Worm (Caenorhabditis elegans): Measurements from ENCODE around the gene smi-1.

Gene smi-1

ce11 chrIII:1926456-1926855, 48.3 kb downstream of the smi-1 start (continued):
- no peak for TF ChIP-seq ZK546.5 (tag; optimal IDR thresholded peaks at IDR 0.05)
- TF ChIP-seq F44E2.7 (GFP tag; IDR thresholded peaks at IDR 0.05): no peak
- peak; percentile 88 for TF ChIP-seq lin-29 (GFP tag; IDR thresholded peaks at IDR 0.05)
- peak; percentile 92 for TF ChIP-seq gei-8 (GFP tag; optimal IDR thresholded peaks at IDR 0.05)
- TF ChIP-seq dmd-9 (GFP tag; IDR thresholded peaks at IDR 0.05): peak; percentile 4; the same call in 1 of the 2 replicates
- no peak for TF ChIP-seq daf-19 (GFP tag; conservative IDR thresholded peaks at IDR 0.05)
- no peak for TF ChIP-seq ztf-11 (tag; optimal IDR thresholded peaks at IDR 0.05)
- peak; percentile 51 for TF ChIP-seq nhr-6 (tag; optimal IDR thresholded peaks at IDR 0.05)
- TF ChIP-seq fkh-10 (GFP tag; optimal IDR thresholded peaks at IDR 0.05): peak; percentile 56
- peak; percentile 15 for TF ChIP-seq ceh-32 (tag; optimal IDR thresholded peaks at IDR 0.05; ENCODE audit: poor library complexity)
- TF ChIP-seq Y105C5A.15 (GFP tag; IDR thresholded peaks at IDR 0.05): no peak
- peak; percentile 48 for TF ChIP-seq fos-1 (tag; optimal IDR thresholded peaks at IDR 0.05)
- TF ChIP-seq spr-1 (tag; optimal IDR thresholded peaks at IDR 0.05): peak; percentile 19
- TF ChIP-seq zfp-3 (GFP tag; conservative IDR thresholded peaks at IDR 0.05): peak; percentile 77
- no peak for TF ChIP-seq snpc-4 (tag; optimal IDR thresholded peaks at IDR 0.05)
- TF ChIP-seq F10B5.3 (tag; optimal IDR thresholded peaks at IDR 0.05): no peak
- no peak for TF ChIP-seq nhr-111 (GFP tag; optimal IDR thresholded peaks at IDR 0.05)
- TF ChIP-seq zip-11 (GFP tag; IDR thresholded peaks at IDR 0.05): no peak
- TF ChIP-seq mep-1 (tag; optimal IDR thresholded peaks at IDR 0.05): peak; percentile 88
- TF ChIP-seq mdl-1 (tag; optimal IDR thresholded peaks at IDR 0.05): peak; percentile 81 to 90
- TF ChIP-seq tra-1 (GFP tag; IDR thresholded peaks at IDR 0.05): peak; percentile 96
- peak; percentile 47; the same call in 1 of the 2 replicates for TF ChIP-seq php-3 (GFP tag; IDR thresholded peaks at IDR 0.05)
- peak; percentile 43 for TF ChIP-seq duxl-1 (tag; optimal IDR thresholded peaks at IDR 0.05; ENCODE audit: poor library complexity)
- TF ChIP-seq unc-39 (tag; optimal IDR thresholded peaks at IDR 0.05): no peak
- TF ChIP-seq T20F7.1 (GFP tag; optimal IDR thresholded peaks at IDR 0.05): no peak
- TF ChIP-seq lir-3 (tag; optimal IDR thresholded peaks at IDR 0.05): no peak
- peak; percentile 76 for TF ChIP-seq ama-1 (optimal IDR thresholded peaks at IDR 0.05)
- peak; percentile 73 for TF ChIP-seq F37D6.2 (tag; optimal IDR thresholded peaks at IDR 0.05)
- peak; percentile 79 for TF ChIP-seq egl-43 (GFP tag; IDR thresholded peaks at IDR 0.05)
- peak; percentile 91 for TF ChIP-seq saeg-2 (GFP tag; IDR thresholded peaks at IDR 0.05)
- peak; percentile 76 for TF ChIP-seq nhr-77 (tag; optimal IDR thresholded peaks at IDR 0.05)
- TF ChIP-seq daf-12 (tag; optimal IDR thresholded peaks at IDR 0.05): no peak
- no peak for TF ChIP-seq F49E8.2 (tag; optimal IDR thresholded peaks at IDR 0.05; ENCODE audit: borderline replicate concordance)
- TF ChIP-seq lsy-2 (tag; optimal IDR thresholded peaks at IDR 0.05): peak; percentile 68 to 88
- no peak for TF ChIP-seq zip-2 (tag; optimal IDR thresholded peaks at IDR 0.05)
- no peak for TF ChIP-seq R02D3.7 (tag; optimal IDR thresholded peaks at IDR 0.05)
- peak; percentile 97 for TF ChIP-seq aha-1 (tag)
- TF ChIP-seq arid-1 (GFP tag; conservative IDR thresholded peaks at IDR 0.05): peak; percentile 72
- no peak for TF ChIP-seq nhr-41 (GFP tag; IDR thresholded peaks at IDR 0.05)
- TF ChIP-seq unc-62 (GFP tag; optimal IDR thresholded peaks at IDR 0.05 in 1 of 2): peak in 1 of 2 experiments; percentile 98
- no peak for TF ChIP-seq unc-62 (tag; optimal IDR thresholded peaks at IDR 0.05)
- 0 out of 4 replicates have a peak, but pooled peaks of 1 of the 2 experiments have one; percentile 38 for TF ChIP-seq madf-5 (GFP tag; IDR thresholded peaks at IDR 0.05)
- peak; percentile 100 for TF ChIP-seq dmd-6 (GFP tag; IDR thresholded peaks at IDR 0.05)
- TF ChIP-seq Y48G9A.11 (GFP tag; IDR thresholded peaks at IDR 0.05): no peak
- peak; percentile 32 for TF ChIP-seq dpl-1 (GFP tag; optimal IDR thresholded peaks at IDR 0.05)
- peak; percentile 90 for TF ChIP-seq hlh-30 (tag; optimal IDR thresholded peaks at IDR 0.05; ENCODE audit: insufficient read depth)
- peak; percentile 74 for TF ChIP-seq mes-2 (tag; optimal IDR thresholded peaks at IDR 0.05; ENCODE audit: poor library complexity, severe bottlenecking)
- TF ChIP-seq ceh-20 (GFP tag; IDR thresholded peaks at IDR 0.05): peak; percentile 97
- no peak for TF ChIP-seq dmd-8 (GFP tag; IDR thresholded peaks at IDR 0.05)
- TF ChIP-seq ztf-7 (tag; optimal IDR thresholded peaks at IDR 0.05): no peak
- TF ChIP-seq lin-15B (tag; optimal IDR thresholded peaks at IDR 0.05): no peak
- no peak for TF ChIP-seq ceh-82 (tag; optimal IDR thresholded peaks at IDR 0.05)

Measured in whole organism, L4 larva.